Fruit fly (Drosophila melanogaster): ENCODE results near the gene mab-21.
A peak's percentile ranks its signal among the peaks of the same experiment; 100 is the strongest.

The mab-21 gene

dm6 chrX:5969860-5970665 lies 42.9 kb downstream of the mab-21 start (continued):
- TF ChIP-seq CG17568 (GFP tag; optimal IDR thresholded peaks at IDR 0.05) (no peak), NC2α (GFP tag; optimal IDR thresholded peaks at IDR 0.05) (no peak), Doc2 (GFP tag; IDR thresholded peaks at IDR 0.05) (no peak), CG18619 (GFP tag; optimal IDR thresholded peaks at IDR 0.05) (peak; percentile 50), salm (tag; optimal IDR thresholded peaks at IDR 0.05) (no peak), CkIIα-i1 (GFP tag; IDR thresholded peaks at IDR 0.05) (no peak), CG31365 (tag; optimal IDR thresholded peaks at IDR 0.05) (no peak), CG1832 (GFP tag; optimal IDR thresholded peaks at IDR 0.05) (no peak), CG4820 (GFP tag; optimal IDR thresholded peaks at IDR 0.05) (peak; percentile 17), crc (GFP tag; optimal IDR thresholded peaks at IDR 0.05) (no peak), Fer1 (GFP tag; optimal IDR thresholded peaks at IDR 0.05) (peak; percentile 28), stc (GFP tag; IDR thresholded peaks at IDR 0.05) (no peak), Camta (GFP tag; optimal IDR thresholded peaks at IDR 0.05) (no peak), pum (GFP tag; optimal IDR thresholded peaks at IDR 0.05) (no peak), Dip3 (GFP tag; optimal IDR thresholded peaks at IDR 0.05) (no peak), CG3995 (GFP tag; optimal IDR thresholded peaks at IDR 0.05) (no peak), CG1792 (GFP tag; optimal IDR thresholded peaks at IDR 0.05) (no peak), CG11456 (GFP tag; IDR thresholded peaks at IDR 0.05) (no peak), ro (GFP tag; IDR thresholded peaks at IDR 0.05) (no peak), tll (GFP tag; optimal IDR thresholded peaks at IDR 0.05) (no peak), Dll (GFP tag; IDR thresholded peaks at IDR 0.05; ENCODE audit: partially characterized antibody) (no peak), lola (GFP tag; optimal IDR thresholded peaks at IDR 0.05) (peak in 1 of 3 experiments; percentile 38), ato (GFP tag; IDR thresholded peaks at IDR 0.05; ENCODE audit: partially characterized antibody) (no peak), CG42726 (GFP tag; IDR thresholded peaks at IDR 0.05; ENCODE audit: partially characterized antibody) (no peak), mam (GFP tag; optimal IDR thresholded peaks at IDR 0.05) (peak; percentile 7), CG5245 (GFP tag; optimal IDR thresholded peaks at IDR 0.05) (no peak), h (optimal IDR thresholded peaks at IDR 0.05) (no peak), Hand (GFP tag; optimal IDR thresholded peaks at IDR 0.05) (peak; percentile 57), CG18011 (GFP tag; optimal IDR thresholded peaks at IDR 0.05) (no peak), CG4424 (GFP tag; optimal IDR thresholded peaks at IDR 0.05) (peak; percentile 42), CG7357 (GFP tag; IDR thresholded peaks at IDR 0.05) (peak; percentile 12; the same call in 1 of the 3 replicates), nau (GFP tag; optimal IDR thresholded peaks at IDR 0.05) (peak; percentile 21), esg (GFP tag; conservative IDR thresholded peaks at IDR 0.05) (peak; percentile 45), phol (tag; optimal IDR thresholded peaks at IDR 0.05) (peak; percentile 52), bcd (GFP tag; optimal IDR thresholded peaks at IDR 0.05) (peak; percentile 12), Optix (GFP tag; IDR thresholded peaks at IDR 0.05) (no peak; the same call in 2 of the 3 replicates), Ets97D (GFP tag; optimal IDR thresholded peaks at IDR 0.05) (no peak), HLH54F (GFP tag; optimal IDR thresholded peaks at IDR 0.05) (no peak), fd96Cb (tag; optimal IDR thresholded peaks at IDR 0.05) (peak; percentile 23), CG2712 (tag; optimal IDR thresholded peaks at IDR 0.05) (peak; percentile 72), CG3281 (GFP tag; optimal IDR thresholded peaks at IDR 0.05) (peak; percentile 15), pho (GFP tag; optimal IDR thresholded peaks at IDR 0.05) (peak; percentile 41), BEAF-32 (GFP tag; optimal IDR thresholded peaks at IDR 0.05) (no peak), Rfx (GFP tag; IDR thresholded peaks at IDR 0.05) (peak; percentile 44), lmd (GFP tag; IDR thresholded peaks at IDR 0.05) (peak; percentile 47), dpn (GFP tag; optimal IDR thresholded peaks at IDR 0.05) (peak in 1 of 2 experiments; percentile 28), dmrt11E (tag; optimal IDR thresholded peaks at IDR 0.05) (peak; percentile 60), Deaf1 (tag; optimal IDR thresholded peaks at IDR 0.05) (no peak), slbo (GFP tag; IDR thresholded peaks at IDR 0.05) (peak; percentile 45)
